Fruit fly (Drosophila melanogaster) whole organism, adult: ENCODE data around the gene CG33299.
A peak's percentile ranks its signal among the peaks of the same experiment; 100 is the strongest.

ENCODE experiments used
- CG11617 ChIP-seq: fragments of 200-800 bp; sonication (Bioruptor generic); optimal IDR thresholded peaks from 2 replicates; lab custom pipeline; 2017; ENCODE audit warnings: mild to moderate bottlenecking, missing biosample characterization, missing genetic modification reagents, missing genetic modification characterization
- CG12768 ChIP-seq: fragments of 200-800 bp; sonication (Bioruptor generic); optimal IDR thresholded peaks from 2 replicates; lab custom pipeline; 2017; ENCODE audit warnings: missing biosample characterization, missing genetic modification characterization, mild to moderate bottlenecking, moderate library complexity, missing genetic modification reagents
- CG14711 ChIP-seq: fragments of 200-800 bp; sonication (Bioruptor generic); optimal IDR thresholded peaks from 2 replicates; lab custom pipeline; 2018; ENCODE audit warnings: missing biosample characterization, mild to moderate bottlenecking, missing genetic modification characterization, moderate library complexity
- CG1620 ChIP-seq: fragments of 200-800 bp; sonication (Bioruptor generic); optimal IDR thresholded peaks from 2 replicates; lab custom pipeline; 2016; ENCODE audit warnings: missing biosample characterization, missing genetic modification characterization
- CG33017 ChIP-seq: fragments of 200-800 bp; sonication (Bioruptor generic); optimal IDR thresholded peaks from 2 replicates; lab custom pipeline; 2018; ENCODE audit warnings: missing biosample characterization, mild to moderate bottlenecking, missing genetic modification characterization, moderate library complexity
- CG5204 ChIP-seq: fragments of 200-800 bp; sonication (Bioruptor generic); optimal IDR thresholded peaks from 2 replicates; lab custom pipeline; 2016; ENCODE audit warnings: missing biosample characterization, missing genetic modification characterization
- CG7045 ChIP-seq: fragments of 200-800 bp; sonication (Bioruptor generic); optimal IDR thresholded peaks from 2 replicates; lab custom pipeline; 2017; ENCODE audit warnings: missing biosample characterization, mild to moderate bottlenecking, missing genetic modification characterization
- CG7101 ChIP-seq: fragments of 200-800 bp; sonication (Bioruptor generic); optimal IDR thresholded peaks from 2 replicates; lab custom pipeline; 2018; ENCODE audit warnings: missing biosample characterization, mild to moderate bottlenecking, missing genetic modification characterization, moderate library complexity
- Clk ChIP-seq: fragments of 200-800 bp; sonication (Bioruptor generic); optimal IDR thresholded peaks from 2 replicates; lab custom pipeline; 2017; ENCODE audit warnings: missing biosample characterization, missing genetic modification characterization
- Crg-1 ChIP-seq: fragments of 200-800 bp; sonication (Bioruptor generic); optimal IDR thresholded peaks from 2 replicates; lab custom pipeline; 2016; ENCODE audit warnings: missing biosample characterization, missing genetic modification characterization
- Hr96 ChIP-seq: fragments of 200-800 bp; sonication (Bioruptor generic); optimal IDR thresholded peaks from 2 replicates; lab custom pipeline; 2016; ENCODE audit warnings: missing biosample characterization, missing genetic modification characterization
- Mnt ChIP-seq: fragments of 200-800 bp; sonication (Bioruptor generic); optimal IDR thresholded peaks from 2 replicates; lab custom pipeline; 2016; ENCODE audit warnings: missing biosample characterization, mild to moderate bottlenecking, missing genetic modification characterization
- bab1 ChIP-seq: fragments of 200-800 bp; sonication (Bioruptor generic); optimal IDR thresholded peaks from 3 replicates; lab custom pipeline; 2019; ENCODE audit warnings: missing biosample characterization, mild to moderate bottlenecking, missing genetic modification characterization, moderate library complexity
- cic ChIP-seq: fragments of 200-800 bp; sonication (Bioruptor generic); optimal IDR thresholded peaks from 2 replicates; lab custom pipeline; 2017; ENCODE audit warnings: missing biosample characterization, mild to moderate bottlenecking, missing genetic modification characterization, moderate library complexity
- cnc ChIP-seq, 2 experiments: fragments of >200 bp; optimal IDR thresholded peaks; 2 replicates each; lab custom pipeline; 2017
- kay ChIP-seq: fragments of 200-800 bp; sonication (Bioruptor generic); peaks from one replicate; lab custom pipeline; 2016; ENCODE audit warnings: missing biosample characterization, missing genetic modification characterization, borderline replicate concordance
- ovo ChIP-seq: fragments of 200-800 bp; sonication (Bioruptor generic); optimal IDR thresholded peaks from 2 replicates; lab custom pipeline; 2016; ENCODE audit warnings: missing biosample characterization, missing genetic modification characterization
- pad ChIP-seq: fragments of 200-800 bp; sonication (Bioruptor generic); optimal IDR thresholded peaks from 3 replicates; lab custom pipeline; 2017; ENCODE audit warnings: missing biosample characterization, missing genetic modification characterization, mild to moderate bottlenecking, moderate library complexity, missing genetic modification reagents
- tj ChIP-seq: fragments of 200-800 bp; sonication (Bioruptor generic); optimal IDR thresholded peaks from 3 replicates; lab custom pipeline; 2017; ENCODE audit warnings: missing biosample characterization, mild to moderate bottlenecking, missing genetic modification characterization, moderate library complexity
- toe ChIP-seq: fragments of 200-800 bp; sonication (Bioruptor generic); optimal IDR thresholded peaks from 2 replicates; lab custom pipeline; 2016; ENCODE audit warnings: missing biosample characterization, missing genetic modification characterization

The CG33299 gene

dm6 chr2L:9662977-9663376, 6.6 kb downstream of the CG33299 start:
- TF ChIP-seq CG5204 (GFP tag; lab: Kevin White, UChicago) (no peak), Hr96 (no peak), ovo (GFP tag; lab: Kevin White, UChicago) (no peak), bab1 (GFP tag; lab: Kevin White, UChicago) (no peak), CG7045 (GFP tag; lab: Kevin White, UChicago) (no peak)

dm6 chr2L:9669354-9669753, 13.0 kb downstream of the CG33299 start:
- TF ChIP-seq cnc (optimal IDR thresholded peaks at IDR 0.05; lab: Kevin White, UChicago) (no peak), CG14711 (tag; lab: Kevin White, UChicago) (peak; percentile 49), CG7101 (peak; percentile 29), CG7045 (GFP tag; lab: Kevin White, UChicago) (peak; percentile 34), toe (GFP tag; lab: Kevin White, UChicago) (peak; percentile 28), CG33017 (tag; lab: Kevin White, UChicago) (peak; percentile 26), CG1620 (no peak), CG12768 (peak; percentile 3)

dm6 chr2L:9670909-9671422, 14.6 kb downstream of the CG33299 start:
- TF ChIP-seq toe (GFP tag; lab: Kevin White, UChicago) (no peak), pad (GFP tag; lab: Kevin White, UChicago) (no peak)

dm6 chr2L:9672246-9672645, 15.8 kb downstream of the CG33299 start:
- TF ChIP-seq tj (GFP tag; lab: Kevin White, UChicago) (no peak), CG11617 (GFP tag; lab: Kevin White, UChicago) (no peak), kay (GFP tag; lab: Kevin White, UChicago) (no peak), CG33017 (tag; lab: Kevin White, UChicago) (no peak), CG1620 (no peak), CG7101 (no peak), CG12768 (no peak)

dm6 chr2L:9673235-9673634, 16.8 kb downstream of the CG33299 start:
- TF ChIP-seq CG33017 (tag; lab: Kevin White, UChicago) (no peak), Hr96 (no peak), CG12768 (no peak), cnc (optimal IDR thresholded peaks at IDR 0.05; lab: Kevin White, UChicago) (no peak), tj (GFP tag; lab: Kevin White, UChicago) (no peak), CG7101 (no peak), pad (GFP tag; lab: Kevin White, UChicago) (no peak), Crg-1 (GFP tag; lab: Kevin White, UChicago) (no peak), kay (GFP tag; lab: Kevin White, UChicago) (no peak), CG11617 (GFP tag; lab: Kevin White, UChicago) (no peak), ovo (GFP tag; lab: Kevin White, UChicago) (no peak), Clk (no peak)

dm6 chr2L:9677101-9677500, 20.7 kb downstream of the CG33299 start:
- no peak for TF ChIP-seq CG11617 (GFP tag; lab: Kevin White, UChicago)
- TF ChIP-seq Mnt (GFP tag; lab: Kevin White, UChicago), result no peak
- TF ChIP-seq pad (GFP tag; lab: Kevin White, UChicago), result no peak

dm6 chr2L:9679789-9680188, 23.4 kb downstream of the CG33299 start:
- TF ChIP-seq CG33017 (tag; lab: Kevin White, UChicago), result no peak
- no peak for TF ChIP-seq Hr96
- no peak for TF ChIP-seq pad (GFP tag; lab: Kevin White, UChicago)
- TF ChIP-seq Crg-1 (GFP tag; lab: Kevin White, UChicago), result no peak
- no peak for TF ChIP-seq cic (GFP tag; lab: Kevin White, UChicago)
- no peak for TF ChIP-seq ovo (GFP tag; lab: Kevin White, UChicago)
- TF ChIP-seq Clk, result no peak
- no peak for TF ChIP-seq CG14711 (tag; lab: Kevin White, UChicago)
- TF ChIP-seq toe (GFP tag; lab: Kevin White, UChicago), result no peak
- no peak for TF ChIP-seq CG12768
- no peak for TF ChIP-seq Mnt (GFP tag; lab: Kevin White, UChicago)

dm6 chr2L:9684108-9684507, 27.7 kb downstream of the CG33299 start:
- no peak for TF ChIP-seq Mnt (GFP tag; lab: Kevin White, UChicago)
- TF ChIP-seq cnc (optimal IDR thresholded peaks at IDR 0.05; lab: Kevin White, UChicago), result no peak
- TF ChIP-seq CG11617 (GFP tag; lab: Kevin White, UChicago), result no peak
- TF ChIP-seq tj (GFP tag; lab: Kevin White, UChicago), result peak; percentile 58
- TF ChIP-seq Hr96, result no peak
